Worm (Caenorhabditis elegans) whole organism, late embryonic: ENCODE data around the gene gst-22.

Experiments used
- F13H6.1 ChIP-seq: sonication (generic microtip); optimal IDR thresholded peaks from 2 replicates; lab custom pipeline; 2016; ENCODE audit warnings: missing genetic modification characterization, missing compliant biosample characterization
- ceh-45 ChIP-seq: fragments of 200-800 bp; sonication (Bioruptor generic); IDR thresholded peaks from 2 replicates; pipeline ENCODE4 v1.3.6; 2022; ENCODE audit warnings: missing genetic modification reagents, missing genetic modification characterization, missing compliant biosample characterization
- ceh-6 ChIP-seq: fragments of 200-800 bp; sonication (Bioruptor generic); optimal IDR thresholded peaks from 2 replicates; lab custom pipeline; 2018; ENCODE audit warnings: mild to moderate bottlenecking, missing genetic modification characterization, missing compliant biosample characterization
- dmd-4 ChIP-seq: sonication (generic microtip); optimal IDR thresholded peaks from 2 replicates; lab custom pipeline; 2016; ENCODE audit warnings: borderline replicate concordance, missing genetic modification characterization, missing compliant biosample characterization
- hlh-15 ChIP-seq: sonication (generic microtip); optimal IDR thresholded peaks from 2 replicates; lab custom pipeline; 2016; ENCODE audit warnings: missing genetic modification characterization, missing compliant biosample characterization
- hlh-30 ChIP-seq: sonication (generic microtip); optimal IDR thresholded peaks from 2 replicates; lab custom pipeline; 2017; ENCODE audit warnings: antibody characterized with exemption, missing genetic modification characterization, missing compliant biosample characterization; ENCODE audit not compliant: insufficient read depth
- nfya-1 ChIP-seq: sonication (generic microtip); optimal IDR thresholded peaks from 2 replicates; lab custom pipeline; 2017; ENCODE audit warnings: missing genetic modification characterization, mild to moderate bottlenecking, missing compliant biosample characterization, antibody characterized with exemption, moderate library complexity
- pha-4 ChIP-seq: fragments of 150-350 bp; optimal IDR thresholded peaks from 2 replicates; lab custom pipeline; 2018; ENCODE audit warnings: missing biosample characterization, missing genetic modification reagents, missing genetic modification characterization
- pqm-1 ChIP-seq: sonication (generic microtip); optimal IDR thresholded peaks from 2 replicates; lab custom pipeline; 2016; ENCODE audit warnings: missing genetic modification characterization, missing compliant biosample characterization
- tbx-2 ChIP-seq: sonication (generic microtip); optimal IDR thresholded peaks from 2 replicates; lab custom pipeline; 2016; ENCODE audit warnings: missing genetic modification characterization, missing compliant biosample characterization
- ttx-3 ChIP-seq: sonication (generic microtip); optimal IDR thresholded peaks from 2 replicates; lab custom pipeline; 2016; ENCODE audit warnings: missing genetic modification reagents, missing genetic modification characterization, missing compliant biosample characterization
- ztf-16 ChIP-seq: sonication (generic microtip); optimal IDR thresholded peaks from 2 replicates; lab custom pipeline; 2017; ENCODE audit warnings: missing genetic modification characterization, missing compliant biosample characterization

DNA sequence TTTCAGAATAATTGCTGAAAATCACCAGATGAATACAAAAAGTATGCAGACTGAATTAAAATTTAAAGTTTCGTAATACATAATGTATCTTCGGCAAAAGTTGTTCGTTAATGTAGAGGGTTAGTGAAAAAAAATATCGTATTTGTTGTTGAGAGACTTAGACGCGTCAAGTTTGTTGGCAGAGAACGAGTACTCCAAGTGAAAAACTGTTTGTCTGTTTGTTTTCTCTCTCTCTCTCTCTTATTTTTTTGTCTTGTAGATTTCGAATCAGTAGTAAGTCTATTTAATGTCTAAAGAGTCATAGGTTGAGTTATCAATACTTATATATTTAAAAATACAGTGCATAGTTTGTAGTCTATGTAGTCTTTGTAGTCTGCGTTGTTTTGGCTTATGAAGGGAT, 37.5 kb upstream of the gst-22 start, which contains the start of the genes fbxa-2 and T13F3.8:
- TF ChIP-seq F13H6.1 (tag; lab: Kevin White, UChicago) (no peak), ztf-16 (tag; lab: Kevin White, UChicago) (no peak), hlh-30 (no peak), ceh-45 (no peak), dmd-4 (tag; lab: Kevin White, UChicago) (no peak), nfya-1 (tag; lab: Kevin White, UChicago) (no peak), tbx-2 (tag; lab: Kevin White, UChicago) (no peak), pha-4 (tag; lab: Kevin White, UChicago) (no peak), ceh-6 (GFP tag; lab: Kevin White, UChicago) (no peak), pqm-1 (tag; lab: Kevin White, UChicago) (no peak), ttx-3 (tag; lab: Kevin White, UChicago) (no peak), hlh-15 (tag; lab: Kevin White, UChicago) (no peak)
